Worm (Caenorhabditis elegans) whole organism, midembryonic: ENCODE data around the gene fil-1.

ENCODE experiments used
- T22C8.4 ChIP-seq: fragments of 200-800 bp; sonication (Bioruptor generic); IDR thresholded peaks from 2 replicates; pipeline ENCODE4 v1.3.6; 2022; ENCODE audit warnings: missing genetic modification characterization, missing compliant biosample characterization
- cog-1 ChIP-seq: sonication (generic microtip); optimal IDR thresholded peaks from 2 replicates; lab custom pipeline; 2016; ENCODE audit warnings: missing genetic modification characterization, missing compliant biosample characterization
- flt-1 ChIP-seq: fragments of 200-800 bp; sonication (Bioruptor generic); IDR thresholded peaks from 2 replicates; pipeline ENCODE4 v1.3.6; 2022; ENCODE audit warnings: missing genetic modification characterization, missing compliant biosample characterization
- klf-2 ChIP-seq: fragments of 200-800 bp; sonication (Bioruptor generic); conservative IDR thresholded peaks from 2 replicates; pipeline ENCODE4 v1.3.6; 2022; ENCODE audit warnings: missing genetic modification reagents, missing genetic modification characterization, missing compliant biosample characterization
- med-1 ChIP-seq: sonication (generic microtip); optimal IDR thresholded peaks from 2 replicates; lab custom pipeline; 2017; ENCODE audit warnings: missing genetic modification characterization, mild to moderate bottlenecking, missing compliant biosample characterization, antibody characterized with exemption, missing genetic modification reagents; ENCODE audit not compliant: insufficient read depth
- ref-1 ChIP-seq: fragments of 200-800 bp; sonication (Bioruptor generic); conservative IDR thresholded peaks from 2 replicates; pipeline ENCODE4 v1.3.6; 2022; ENCODE audit warnings: missing genetic modification reagents, missing genetic modification characterization, missing compliant biosample characterization
- ztf-23 ChIP-seq: fragments of 200-800 bp; sonication (Bioruptor generic); IDR thresholded peaks from 2 replicates; pipeline ENCODE4 v1.3.6; 2022; ENCODE audit warnings: missing genetic modification reagents, missing genetic modification characterization, missing compliant biosample characterization

ce11 chrV:15012542-15013301 is 19.1 kb downstream of the fil-1 start:
- no peak for TF ChIP-seq ref-1 (GFP tag; lab: Robert Waterston, UW)
- TF ChIP-seq cog-1 (tag; lab: Kevin White, UChicago): no peak
- no peak for TF ChIP-seq ztf-23 (GFP tag; lab: Robert Waterston, UW)
- no peak for TF ChIP-seq flt-1 (GFP tag; lab: Robert Waterston, UW)
- no peak for TF ChIP-seq klf-2 (GFP tag; lab: Robert Waterston, UW)
- no peak for TF ChIP-seq T22C8.4 (GFP tag; lab: Robert Waterston, UW)
- TF ChIP-seq med-1 (GFP tag; lab: Kevin White, UChicago): no peak
